Fruit fly (Drosophila melanogaster) ovary, adult (tissue): ENCODE results near the gene CG14186.

Experiments
- CG17801 ChIP-seq: fragments of 200-800 bp; optimal IDR thresholded peaks from 2 replicates; lab custom pipeline; 2019; ENCODE audit warnings: missing biosample characterization, mild to moderate bottlenecking, missing genetic modification characterization, moderate library complexity; ENCODE audit not compliant: partially characterized antibody

The CG14186 gene

dm6 chr3L:20103777-20104542, at the start of gene CG14186:
CG14186 (minus strand) TSS chr3L:20103827.
- TF ChIP-seq CG17801 (GFP tag; lab: Kevin White, UChicago) = no peak

- TF ChIP-seq CG17801 (GFP tag; lab: Kevin White, UChicago) = peak; percentile 92
Measured at dm6 chr3L:20140589-20141207, 37.1 kb upstream of the CG14186 start, which contains the start of gene CG7328. CG7328 (minus strand) TSS chr3L:20140607.

dm6 chr3L:20138327-20138726, 34.7 kb upstream of the CG14186 start:
- no peak for TF ChIP-seq CG17801 (GFP tag; lab: Kevin White, UChicago)

dm6 chr3L:20133168-20133567, 29.5 kb upstream of the CG14186 start, which contains the start of gene CG7335:
CG7335 (minus strand) TSS chr3L:20133268.
- TF ChIP-seq CG17801 (GFP tag; lab: Kevin White, UChicago) = no peak

dm6 chr3L:20131643-20132042, 28.0 kb upstream of the CG14186 start, which contains the start of gene obst-J:
obst-J (minus strand) TSS chr3L:20131743.
- TF ChIP-seq CG17801 (GFP tag; lab: Kevin White, UChicago) = no peak

- no peak for TF ChIP-seq CG17801 (GFP tag; lab: Kevin White, UChicago)
Measured at dm6 chr3L:20129032-20129431, 25.4 kb upstream of the CG14186 start, which contains the start of gene gig. gig (plus strand) TSS chr3L:20129181.

- no peak for TF ChIP-seq CG17801 (GFP tag; lab: Kevin White, UChicago)
Measured at dm6 chr3L:20127281-20127680, 23.7 kb upstream of the CG14186 start, which contains the start of gene CG7365. CG7365 (minus strand) TSS chr3L:20127381.

dm6 chr3L:20126106-20126505, 22.5 kb upstream of the CG14186 start:
- TF ChIP-seq CG17801 (GFP tag; lab: Kevin White, UChicago) = no peak

dm6 chr3L:20123038-20123437, 19.4 kb upstream of the CG14186 start:
- TF ChIP-seq CG17801 (GFP tag; lab: Kevin White, UChicago) = no peak

dm6 chr3L:20112797-20113368, 9.3 kb upstream of the CG14186 start, which contains the start of gene CG14187:
CG14187 (minus strand) TSS chr3L:20112847.
- TF ChIP-seq CG17801 (GFP tag; lab: Kevin White, UChicago) = peak; percentile 81

dm6 chr3L:20111434-20111833, 7.8 kb upstream of the CG14186 start, which contains the start of gene Ir76b:
Ir76b (minus strand) TSS chr3L:20111534.
- no peak for TF ChIP-seq CG17801 (GFP tag; lab: Kevin White, UChicago)

- no peak for TF ChIP-seq CG17801 (GFP tag; lab: Kevin White, UChicago)
Measured at dm6 chr3L:20105794-20106193, 2.2 kb upstream of the CG14186 start, which contains the start of gene CG14185. CG14185 (plus strand) TSS chr3L:20106094.

- TF ChIP-seq CG17801 (GFP tag; lab: Kevin White, UChicago) = no peak
Measured at dm6 chr3L:20104543-20105046, 968 bp upstream of the CG14186 start.

dm6 chr3L:20097312-20097711, 6.3 kb downstream of the CG14186 start:
- TF ChIP-seq CG17801 (GFP tag; lab: Kevin White, UChicago) = no peak
